Worm (Caenorhabditis elegans) whole organism, L1 larva: ENCODE results near the gene med-2.

ENCODE experiments used
- lin-13 ChIP-seq: fragments of 150-350 bp; optimal IDR thresholded peaks from 2 replicates; lab custom pipeline; 2014; ENCODE audit warnings: missing biosample characterization, missing genetic modification reagents, missing genetic modification characterization
- unc-62 ChIP-seq: fragments of 150-350 bp; optimal IDR thresholded peaks from 2 replicates; lab custom pipeline; 2014; ENCODE audit warnings: missing biosample characterization, missing genetic modification reagents, missing genetic modification characterization
- unc-98 ChIP-seq: fragments of 200-800 bp; sonication (Bioruptor generic); IDR thresholded peaks from 2 replicates; pipeline ENCODE4 v1.3.6; 2022; ENCODE audit warnings: missing genetic modification characterization, missing compliant biosample characterization
- xbp-1 ChIP-seq: sonication (generic microtip); optimal IDR thresholded peaks from 2 replicates; lab custom pipeline; 2016; ENCODE audit warnings: missing genetic modification characterization, missing compliant biosample characterization

DNA sequence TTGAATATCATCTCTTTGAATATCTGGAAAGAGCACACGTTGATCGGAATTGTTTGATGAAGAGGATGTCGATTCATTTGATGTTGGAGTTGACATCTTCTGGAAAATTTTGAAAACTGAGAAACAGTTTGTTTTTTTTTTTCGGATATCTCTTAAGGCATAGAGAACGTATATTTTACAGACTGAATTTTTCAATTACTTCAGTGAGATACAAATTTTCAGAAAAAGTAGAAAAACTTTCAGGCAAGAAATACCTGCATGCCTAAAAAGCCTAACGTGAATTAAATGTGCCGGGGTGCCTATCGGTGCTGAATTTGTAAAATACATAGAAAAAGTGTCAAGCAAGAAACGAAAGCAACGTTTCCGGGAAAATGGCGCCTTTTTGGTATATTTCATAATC lies 27.6 kb upstream of the med-2 start, which contains the start of gene zak-1:
- TF ChIP-seq unc-62 (GFP tag; lab: Kevin White, UChicago), result no peak
- TF ChIP-seq lin-13 (GFP tag; lab: Kevin White, UChicago), result no peak
- TF ChIP-seq xbp-1, result no peak
- TF ChIP-seq unc-98, result no peak
